Fruit fly (Drosophila melanogaster): ENCODE results near the gene CG2003.

dm6 chr3R:31956264-31956663, 21.7 kb upstream of the CG2003 start:
- TF ChIP-seq CTCF (optimal IDR thresholded peaks at IDR 0.05) (no peak), CG8478 (optimal IDR thresholded peaks at IDR 0.05) (no peak)

Data from S2 (cell line).